Worm (Caenorhabditis elegans): ENCODE data around the gene C34D4.3.

C34D4.3 gene

ce11 chrIV:7152409-7152808 lies 1.1 kb upstream of the C34D4.3 start, which contains the start of gene col-113:
Gene col-113, minus strand, starts transcription at chrIV:7152509.
- no peak for TF ChIP-seq sptf-1 (tag; optimal IDR thresholded peaks at IDR 0.05)
- TF ChIP-seq nhr-85 (tag), result peak; percentile 55

ce11 chrIV:7154356-7154755 lies 894 bp downstream of the C34D4.3 start, which contains the start of gene C34D4.2:
Gene C34D4.2, plus strand, starts transcription at chrIV:7154656.
- TF ChIP-seq unc-86 (tag; optimal IDR thresholded peaks at IDR 0.05), result no peak
- no peak for TF ChIP-seq nhr-12 (tag; optimal IDR thresholded peaks at IDR 0.05)
- TF ChIP-seq lin-13 (GFP tag; optimal IDR thresholded peaks at IDR 0.05), result no peak
- no peak for TF ChIP-seq pqm-1 (tag; optimal IDR thresholded peaks at IDR 0.05)
- TF ChIP-seq nhr-47 (tag; optimal IDR thresholded peaks at IDR 0.05), result no peak
- TF ChIP-seq F16B12.6 (tag; optimal IDR thresholded peaks at IDR 0.05), result no peak
- no peak for TF ChIP-seq nhr-77 (tag; optimal IDR thresholded peaks at IDR 0.05)
- no peak for TF ChIP-seq vab-15 (tag; optimal IDR thresholded peaks at IDR 0.05)

- TF ChIP-seq jun-1 (tag; optimal IDR thresholded peaks at IDR 0.05) (no peak), nhr-47 (tag; optimal IDR thresholded peaks at IDR 0.05) (peak; percentile 39), egl-27 (tag; optimal IDR thresholded peaks at IDR 0.05) (no peak), dsc-1 (tag; optimal IDR thresholded peaks at IDR 0.05) (peak; percentile 50), nhr-71 (tag; optimal IDR thresholded peaks at IDR 0.05) (peak; percentile 49), nhr-77 (tag; optimal IDR thresholded peaks at IDR 0.05) (no peak), efl-1 (optimal IDR thresholded peaks at IDR 0.05) (no peak), efl-1 (GFP tag; optimal IDR thresholded peaks at IDR 0.05 in 1 of 2) (peak in 1 of 2 experiments; percentile 64), lsy-2 (tag; optimal IDR thresholded peaks at IDR 0.05) (peak in 1 of 2 experiments; percentile 39), lin-14 (GFP tag; optimal IDR thresholded peaks at IDR 0.05) (no peak), fkh-8 (tag; optimal IDR thresholded peaks at IDR 0.05) (peak; percentile 95)
These were observed 2.9 kb downstream of the C34D4.3 start, which contains the start of gene maph-9 for ce11 chrIV:7156356-7156755. Gene maph-9, plus strand, starts transcription at chrIV:7156628.

ce11 chrIV:7158161-7158560 lies 4.7 kb downstream of the C34D4.3 start:
- no peak for TF ChIP-seq unc-98 (GFP tag; IDR thresholded peaks at IDR 0.05)
- TF ChIP-seq dsc-1 (tag; optimal IDR thresholded peaks at IDR 0.05), result no peak
- TF ChIP-seq xbp-1 (tag; optimal IDR thresholded peaks at IDR 0.05), result no peak
- TF ChIP-seq hlh-17 (GFP tag; optimal IDR thresholded peaks at IDR 0.05; ENCODE audit: borderline replicate concordance), result no peak

ce11 chrIV:7159586-7159985 lies 6.1 kb downstream of the C34D4.3 start:
- peak in 1 of 2 experiments; percentile 92 for TF ChIP-seq efl-1 (optimal IDR thresholded peaks at IDR 0.05)
- no peak for TF ChIP-seq efl-1 (GFP tag; optimal IDR thresholded peaks at IDR 0.05 in 1 of 2)
- no peak for TF ChIP-seq fos-1 (tag; optimal IDR thresholded peaks at IDR 0.05)

- TF ChIP-seq lir-3 (tag; optimal IDR thresholded peaks at IDR 0.05; ENCODE audit: poor library complexity) (no peak), unc-98 (GFP tag; IDR thresholded peaks at IDR 0.05) (no peak), skn-1 (tag; optimal IDR thresholded peaks at IDR 0.05) (peak; percentile 58), jun-1 (tag; optimal IDR thresholded peaks at IDR 0.05) (no peak), lin-35 (GFP tag; optimal IDR thresholded peaks at IDR 0.05) (peak; percentile 47 to 90), nhr-77 (tag; optimal IDR thresholded peaks at IDR 0.05) (no peak), grh-1 (GFP tag; IDR thresholded peaks at IDR 0.05) (no peak), lsy-2 (tag; optimal IDR thresholded peaks at IDR 0.05) (peak; percentile 22 to 75), ceh-88 (GFP tag; IDR thresholded peaks at IDR 0.05) (no peak), nhr-237 (tag; optimal IDR thresholded peaks at IDR 0.05) (no peak), lin-39 (tag; optimal IDR thresholded peaks at IDR 0.05) (no peak), C16A3.4 (tag; optimal IDR thresholded peaks at IDR 0.05) (peak; percentile 12), vab-15 (tag; optimal IDR thresholded peaks at IDR 0.05) (no peak), lin-14 (GFP tag; optimal IDR thresholded peaks at IDR 0.05) (no peak), unc-62 (GFP tag; optimal IDR thresholded peaks at IDR 0.05) (no peak), ceh-8 (GFP tag; optimal IDR thresholded peaks at IDR 0.05) (no peak), mef-2 (tag; optimal IDR thresholded peaks at IDR 0.05) (no peak), unc-30 (tag; optimal IDR thresholded peaks at IDR 0.05) (no peak), isw-1 (GFP tag; IDR thresholded peaks at IDR 0.05) (no peak), hlh-4 (tag; optimal IDR thresholded peaks at IDR 0.05) (no peak), alr-1 (tag; optimal IDR thresholded peaks at IDR 0.05; ENCODE audit: borderline replicate concordance) (no peak), pqm-1 (tag; optimal IDR thresholded peaks at IDR 0.05) (no peak), rnt-1 (tag; optimal IDR thresholded peaks at IDR 0.05) (peak; percentile 9), lin-15B (tag; optimal IDR thresholded peaks at IDR 0.05) (peak; percentile 42), sup-37 (GFP tag; optimal IDR thresholded peaks at IDR 0.05) (no peak), nhr-19 (GFP tag; conservative IDR thresholded peaks at IDR 0.05) (no peak), unc-86 (tag; optimal IDR thresholded peaks at IDR 0.05) (no peak), aha-1 (tag; optimal IDR thresholded peaks at IDR 0.05) (no peak)
These were observed 12.3 kb downstream of the C34D4.3 start, which contains the start of gene rpc-1 for ce11 chrIV:7165723-7166122. Gene rpc-1, minus strand, starts transcription at chrIV:7165748.
